Worm (Caenorhabditis elegans) whole organism, young adult: ENCODE results near the gene hsp-43.

Experiments
- D2030.7 ChIP-seq: fragments of 200-800 bp; sonication (Bioruptor generic); IDR thresholded peaks from 2 replicates; pipeline ENCODE4 v1.3.6; 2022; ENCODE audit warnings: missing genetic modification reagents, missing genetic modification characterization, missing compliant biosample characterization
- F55B11.4 ChIP-seq: sonication (generic microtip); optimal IDR thresholded peaks from 2 replicates; lab custom pipeline; 2016; ENCODE audit warnings: missing compliant biosample characterization, missing genetic modification characterization, borderline replicate concordance; ENCODE audit not compliant: insufficient read depth
- dpff-1 ChIP-seq: sonication (generic microtip); optimal IDR thresholded peaks from 2 replicates; lab custom pipeline; 2017; ENCODE audit warnings: mild to moderate bottlenecking, missing genetic modification characterization, missing compliant biosample characterization
- dpl-1 ChIP-seq: fragments of 150-350 bp; optimal IDR thresholded peaks from 2 replicates; lab custom pipeline; 2014; ENCODE audit warnings: missing biosample characterization, missing genetic modification reagents, missing genetic modification characterization
- egl-18 ChIP-seq: fragments of 200-800 bp; sonication (Bioruptor generic); IDR thresholded peaks from 2 replicates; pipeline ENCODE4 v1.3.6; 2022; ENCODE audit warnings: missing genetic modification reagents, missing genetic modification characterization, missing compliant biosample characterization
- hrde-1 ChIP-seq: sonication (generic microtip); optimal IDR thresholded peaks from 2 replicates; lab custom pipeline; 2016; ENCODE audit warnings: missing genetic modification characterization, mild to moderate bottlenecking, missing compliant biosample characterization, moderate library complexity, missing genotype, missing genetic modification reagents, borderline replicate concordance
- pha-4 ChIP-seq: fragments of 150-350 bp; sonication (generic microtip); optimal IDR thresholded peaks from 2 replicates; lab custom pipeline; 2014; ENCODE audit warnings: missing biosample characterization, missing genetic modification reagents, missing genetic modification characterization
- snpc-1.3 ChIP-seq: sonication (generic microtip); optimal IDR thresholded peaks from 2 replicates; lab custom pipeline; 2017; ENCODE audit warnings: missing genetic modification characterization, mild to moderate bottlenecking, missing compliant biosample characterization, antibody characterized with exemption, moderate library complexity, missing genotype, missing genetic modification reagents; ENCODE audit not compliant: insufficient read depth
- snpc-3.4 ChIP-seq: sonication (generic microtip); optimal IDR thresholded peaks from 2 replicates; lab custom pipeline; 2017; ENCODE audit warnings: missing genetic modification characterization, mild to moderate bottlenecking, missing compliant biosample characterization, antibody characterized with exemption, moderate library complexity, missing genotype, missing genetic modification reagents
- ztf-22 ChIP-seq: fragments of 200-800 bp; sonication (Bioruptor generic); optimal IDR thresholded peaks from 2 replicates; lab custom pipeline; 2018; ENCODE audit warnings: mild to moderate bottlenecking, missing genetic modification characterization, moderate library complexity, missing compliant biosample characterization

DNA sequence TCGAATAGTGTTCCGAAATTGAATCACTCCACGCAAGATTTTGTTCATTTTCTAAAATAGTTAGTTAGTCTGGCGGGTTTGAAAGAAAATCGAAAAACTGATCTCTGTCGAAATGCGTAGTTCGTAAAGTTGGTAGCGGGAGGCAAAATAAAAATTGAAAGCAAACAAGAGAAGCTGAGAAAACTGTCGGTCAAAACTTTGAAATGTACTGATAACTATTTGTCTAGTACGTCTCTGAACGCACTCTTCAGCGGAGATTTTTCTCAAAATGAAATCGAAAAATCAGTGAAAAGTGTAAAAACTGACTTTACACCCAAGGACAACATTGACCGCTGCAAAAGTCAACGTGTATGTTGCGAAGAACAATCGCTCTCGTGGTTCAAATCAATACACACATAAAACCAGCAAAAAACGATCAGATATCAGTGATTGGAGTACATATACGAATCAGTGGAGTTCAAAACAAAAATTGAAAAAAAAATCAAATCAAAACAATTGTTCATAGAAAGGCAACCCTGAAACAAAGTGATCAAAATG lies 30.6 kb downstream of the hsp-43 start, which contains the start of gene bca-1:
- TF ChIP-seq dpl-1 (GFP tag; lab: Kevin White, UChicago) = no peak
- TF ChIP-seq egl-18 (GFP tag; lab: Robert Waterston, UW) = no peak
- no peak for TF ChIP-seq ztf-22 (GFP tag; lab: Kevin White, UChicago)
- no peak for TF ChIP-seq snpc-3.4 (tag; lab: Kevin White, UChicago)
- no peak for TF ChIP-seq pha-4
- no peak for TF ChIP-seq F55B11.4
- TF ChIP-seq dpff-1 (tag; lab: Kevin White, UChicago) = no peak
- no peak for TF ChIP-seq hrde-1 (tag; lab: Kevin White, UChicago)
- TF ChIP-seq D2030.7 (GFP tag; lab: Robert Waterston, UW) = no peak
- no peak for TF ChIP-seq snpc-1.3 (tag; lab: Kevin White, UChicago)
